ENCODE assay signal across 1 fruit fly cellular context in genomic region chr3R:20546662-20547620, dm6.
TF ChIP-seq lines count a peak whose summit lies in the region.

No protein-coding gene starts in this region.

TF ChIP-seq in whole organism, embryonic, 481 proteins besides CTCF, POLR2A, EP300 and RAD21 (continued from another document):
- TF ChIP-seq CG15479 (GFP tag; optimal IDR thresholded peaks at IDR 0.05; lab: Kevin White, UChicago) (peak; percentile 76), Tbp (GFP tag; optimal IDR thresholded peaks at IDR 0.05; lab: Kevin White, UChicago) (no peak), CG5180 (GFP tag; optimal IDR thresholded peaks at IDR 0.05; lab: Kevin White, UChicago) (peak; percentile 33), CG15514 (GFP tag; optimal IDR thresholded peaks at IDR 0.05; lab: Kevin White, UChicago) (no peak), CG31224 (GFP tag; IDR thresholded peaks at IDR 0.05; lab: Robert Waterston, UW) (no peak), az2 (GFP tag; optimal IDR thresholded peaks at IDR 0.05; lab: Kevin White, UChicago) (no peak), CG17359 (tag; optimal IDR thresholded peaks at IDR 0.05; lab: Kevin White, UChicago) (no peak), so (GFP tag; IDR thresholded peaks at IDR 0.05; lab: Robert Waterston, UW) (no peak), sd (tag; optimal IDR thresholded peaks at IDR 0.05; lab: Kevin White, UChicago) (no peak), trh (GFP tag; optimal IDR thresholded peaks at IDR 0.05; lab: Kevin White, UChicago) (no peak), Hmr (GFP tag; optimal IDR thresholded peaks at IDR 0.05; lab: Kevin White, UChicago) (no peak), CG11560 (tag; IDR thresholded peaks at IDR 0.05; lab: Robert Waterston, UW) (no peak), Hsf (GFP tag; optimal IDR thresholded peaks at IDR 0.05; lab: Kevin White, UChicago) (no peak)
TF ChIP-seq in whole organism, embryonic: peak in this region for 22.
